Worm (Caenorhabditis elegans) whole organism, midembryonic: ENCODE measurements around the gene T09A12.1.

Source experiments
- klf-2 ChIP-seq: fragments of 200-800 bp; sonication (Bioruptor generic); conservative IDR thresholded peaks from 2 replicates; pipeline ENCODE4 v1.3.6; 2022; ENCODE audit warnings: missing genetic modification reagents, missing genetic modification characterization, missing compliant biosample characterization
- med-1 ChIP-seq: sonication (generic microtip); optimal IDR thresholded peaks from 2 replicates; lab custom pipeline; 2017; ENCODE audit warnings: missing genetic modification characterization, mild to moderate bottlenecking, missing compliant biosample characterization, antibody characterized with exemption, missing genetic modification reagents; ENCODE audit not compliant: insufficient read depth
- ref-1 ChIP-seq: fragments of 200-800 bp; sonication (Bioruptor generic); conservative IDR thresholded peaks from 2 replicates; pipeline ENCODE4 v1.3.6; 2022; ENCODE audit warnings: missing genetic modification reagents, missing genetic modification characterization, missing compliant biosample characterization
- ztf-23 ChIP-seq: fragments of 200-800 bp; sonication (Bioruptor generic); IDR thresholded peaks from 2 replicates; pipeline ENCODE4 v1.3.6; 2022; ENCODE audit warnings: missing genetic modification reagents, missing genetic modification characterization, missing compliant biosample characterization

- TF ChIP-seq ztf-23 (GFP tag; lab: Robert Waterston, UW) = no peak
- TF ChIP-seq klf-2 (GFP tag; lab: Robert Waterston, UW) = no peak
- no peak for TF ChIP-seq ref-1 (GFP tag; lab: Robert Waterston, UW)
- TF ChIP-seq med-1 (GFP tag; lab: Kevin White, UChicago) = no peak
Observed at ce11 chrIV:8268024-8268423, 23.8 kb downstream of the T09A12.1 start, which contains the start of the genes K07H8.5 and K07H8.8.
